Fruit fly (Drosophila melanogaster) whole organism, adult: ENCODE results near the gene CG6294.
A peak's percentile ranks its signal among the peaks of the same experiment; 100 is the strongest.

ENCODE experiments used
- CG11617 ChIP-seq: fragments of 200-800 bp; sonication (Bioruptor generic); optimal IDR thresholded peaks from 2 replicates; lab custom pipeline; 2017; ENCODE audit warnings: mild to moderate bottlenecking, missing biosample characterization, missing genetic modification reagents, missing genetic modification characterization
- CG5204 ChIP-seq: fragments of 200-800 bp; sonication (Bioruptor generic); optimal IDR thresholded peaks from 2 replicates; lab custom pipeline; 2016; ENCODE audit warnings: missing biosample characterization, missing genetic modification characterization
- CG7101 ChIP-seq: fragments of 200-800 bp; sonication (Bioruptor generic); optimal IDR thresholded peaks from 2 replicates; lab custom pipeline; 2018; ENCODE audit warnings: missing biosample characterization, mild to moderate bottlenecking, missing genetic modification characterization, moderate library complexity
- Clk ChIP-seq: fragments of 200-800 bp; sonication (Bioruptor generic); optimal IDR thresholded peaks from 2 replicates; lab custom pipeline; 2017; ENCODE audit warnings: missing biosample characterization, missing genetic modification characterization
- Crg-1 ChIP-seq: fragments of 200-800 bp; sonication (Bioruptor generic); optimal IDR thresholded peaks from 2 replicates; lab custom pipeline; 2016; ENCODE audit warnings: missing biosample characterization, missing genetic modification characterization
- kay ChIP-seq: fragments of 200-800 bp; sonication (Bioruptor generic); peaks from one replicate; lab custom pipeline; 2016; ENCODE audit warnings: missing biosample characterization, missing genetic modification characterization, borderline replicate concordance
- ovo ChIP-seq: fragments of 200-800 bp; sonication (Bioruptor generic); optimal IDR thresholded peaks from 2 replicates; lab custom pipeline; 2016; ENCODE audit warnings: missing biosample characterization, missing genetic modification characterization
- pad ChIP-seq: fragments of 200-800 bp; sonication (Bioruptor generic); optimal IDR thresholded peaks from 3 replicates; lab custom pipeline; 2017; ENCODE audit warnings: missing biosample characterization, missing genetic modification characterization, mild to moderate bottlenecking, moderate library complexity, missing genetic modification reagents
- tj ChIP-seq: fragments of 200-800 bp; sonication (Bioruptor generic); optimal IDR thresholded peaks from 3 replicates; lab custom pipeline; 2017; ENCODE audit warnings: missing biosample characterization, mild to moderate bottlenecking, missing genetic modification characterization, moderate library complexity

DNA sequence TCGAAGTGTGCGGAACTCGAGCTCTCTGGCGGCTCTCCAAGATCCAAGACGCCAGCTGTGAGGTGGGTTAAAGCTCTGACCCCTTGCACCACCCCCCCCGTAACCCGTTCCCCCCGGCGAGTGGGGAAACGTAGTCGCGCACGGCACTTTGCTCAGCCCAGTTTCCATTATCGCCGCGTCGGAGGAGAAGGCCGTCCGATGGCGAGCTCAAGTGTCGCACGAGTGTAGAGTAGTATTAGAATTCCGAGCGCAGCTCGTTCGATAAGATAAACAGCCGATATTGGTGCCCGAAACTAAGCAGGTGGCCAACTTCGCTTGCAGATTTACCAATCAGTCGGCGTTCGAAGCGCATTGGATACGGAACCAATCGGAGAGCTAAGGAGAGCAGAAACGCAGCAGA, 2.9 kb downstream of the CG6294 start:
- TF ChIP-seq Clk (GFP tag; lab: Kevin White, UChicago) (no peak), Crg-1 (GFP tag; lab: Kevin White, UChicago) (no peak), CG7101 (tag; lab: Kevin White, UChicago) (no peak), kay (no peak), tj (GFP tag; lab: Kevin White, UChicago) (no peak), CG11617 (GFP tag; lab: Kevin White, UChicago) (no peak), ovo (GFP tag; lab: Kevin White, UChicago) (no peak), pad (GFP tag; lab: Kevin White, UChicago) (peak; percentile 97), CG5204 (GFP tag; lab: Kevin White, UChicago) (no peak)
